Fruit fly (Drosophila melanogaster) whole organism, prepupa: ENCODE results near the gene CG14020.

Experiments
- Blimp-1 ChIP-seq: fragments of 200-800 bp; sonication (Bioruptor generic); optimal IDR thresholded peaks from 3 replicates; lab custom pipeline; 2017; ENCODE audit warnings: missing biosample characterization, missing genetic modification characterization, mild to moderate bottlenecking, moderate library complexity, missing genetic modification reagents
- CG10631 ChIP-seq: fragments of 200-800 bp; sonication (Bioruptor generic); optimal IDR thresholded peaks from 2 replicates; lab custom pipeline; 2016; ENCODE audit warnings: missing biosample characterization, missing genetic modification characterization
- CG11294 ChIP-seq: fragments of 200-800 bp; sonication (Bioruptor generic); IDR thresholded peaks from 2 replicates; pipeline ENCODE4 v1.3.6; 2022; ENCODE audit warnings: missing biosample characterization, missing genetic modification characterization
- CG11902 ChIP-seq: fragments of 200-800 bp; sonication (Bioruptor generic); optimal IDR thresholded peaks from 3 replicates; lab custom pipeline; 2016; ENCODE audit warnings: missing biosample characterization, missing genetic modification characterization
- CG15336 ChIP-seq: fragments of 200-800 bp; sonication (Bioruptor generic); IDR thresholded peaks from 2 replicates; pipeline ENCODE4 v1.3.6; 2022; ENCODE audit warnings: missing biosample characterization, missing genetic modification characterization
- CG1621 ChIP-seq: fragments of 200-800 bp; sonication (Bioruptor generic); optimal IDR thresholded peaks from 3 replicates; lab custom pipeline; 2018; ENCODE audit warnings: missing biosample characterization, mild to moderate bottlenecking, missing genetic modification characterization
- CG3032 ChIP-seq: fragments of 200-800 bp; optimal IDR thresholded peaks from 2 replicates; lab custom pipeline; 2019; ENCODE audit warnings: missing biosample characterization, mild to moderate bottlenecking, missing genetic modification characterization, moderate library complexity
- CG31627 ChIP-seq: fragments of 200-800 bp; sonication (Bioruptor generic); optimal IDR thresholded peaks from 3 replicates; lab custom pipeline; 2016; ENCODE audit warnings: missing biosample characterization, missing genetic modification characterization
- CG3919 ChIP-seq: fragments of 200-800 bp; sonication (Bioruptor generic); optimal IDR thresholded peaks from 3 replicates; lab custom pipeline; 2016; ENCODE audit warnings: missing biosample characterization, missing genetic modification characterization
- CG4318 ChIP-seq: fragments of 200-800 bp; sonication (Bioruptor generic); optimal IDR thresholded peaks from 3 replicates; lab custom pipeline; 2017; ENCODE audit warnings: missing biosample characterization, mild to moderate bottlenecking, missing genetic modification characterization
- CG6163 ChIP-seq: fragments of 200-800 bp; sonication (Bioruptor generic); IDR thresholded peaks from 3 replicates; pipeline ENCODE4 v1.3.6; 2022; ENCODE audit warnings: missing biosample characterization, missing genetic modification characterization
- CG6276 ChIP-seq: fragments of 200-800 bp; sonication (Bioruptor generic); optimal IDR thresholded peaks from 2 replicates; lab custom pipeline; 2017; ENCODE audit warnings: missing biosample characterization, mild to moderate bottlenecking, missing genetic modification characterization
- CG6792 ChIP-seq: fragments of 200-800 bp; sonication (Bioruptor generic); optimal IDR thresholded peaks from 3 replicates; lab custom pipeline; 2016; ENCODE audit warnings: missing biosample characterization, missing genetic modification characterization
- CG6808 ChIP-seq: fragments of 200-800 bp; sonication (Bioruptor generic); optimal IDR thresholded peaks from 3 replicates; lab custom pipeline; 2017; ENCODE audit warnings: missing biosample characterization, missing genetic modification characterization, mild to moderate bottlenecking, moderate library complexity, missing genetic modification reagents
- CG6854 ChIP-seq: fragments of 200-800 bp; sonication (Bioruptor generic); optimal IDR thresholded peaks from 2 replicates; lab custom pipeline; 2017; ENCODE audit warnings: missing biosample characterization, mild to moderate bottlenecking, missing genetic modification characterization
- CG7368 ChIP-seq: fragments of 200-800 bp; sonication (Bioruptor generic); optimal IDR thresholded peaks from 3 replicates; lab custom pipeline; 2016; ENCODE audit warnings: missing biosample characterization, missing genetic modification characterization
- CG8119 ChIP-seq: fragments of 200-800 bp; sonication (Bioruptor generic); IDR thresholded peaks from 3 replicates; pipeline ENCODE4 v1.3.6; 2022; ENCODE audit warnings: missing biosample characterization, missing genetic modification characterization
- CG8319 ChIP-seq: fragments of 200-800 bp; sonication (Bioruptor generic); optimal IDR thresholded peaks from 3 replicates; lab custom pipeline; 2016; ENCODE audit warnings: missing biosample characterization, missing genetic modification characterization
- Eip75B ChIP-seq: fragments of 200-800 bp; sonication (Bioruptor generic); optimal IDR thresholded peaks from 3 replicates; lab custom pipeline; 2016; ENCODE audit warnings: missing biosample characterization, missing genetic modification characterization
- Eip78C ChIP-seq: fragments of 200-800 bp; sonication (Bioruptor generic); peaks from one replicate; lab custom pipeline; 2016; ENCODE audit warnings: missing biosample characterization, missing genetic modification characterization
- Eip93F ChIP-seq: fragments of 200-800 bp; sonication (Bioruptor generic); optimal IDR thresholded peaks from 2 replicates; lab custom pipeline; 2016; ENCODE audit warnings: missing biosample characterization, mild to moderate bottlenecking, missing genetic modification characterization
- Ets21C ChIP-seq: fragments of 200-800 bp; sonication (Bioruptor generic); optimal IDR thresholded peaks from 3 replicates; lab custom pipeline; 2016; ENCODE audit warnings: missing biosample characterization, missing genetic modification characterization
- Ets96B ChIP-seq: fragments of 200-800 bp; optimal IDR thresholded peaks from 2 replicates; lab custom pipeline; 2019; ENCODE audit warnings: missing biosample characterization, mild to moderate bottlenecking, missing genetic modification characterization, moderate library complexity
- Gug ChIP-seq: fragments of 200-800 bp; sonication (Bioruptor generic); IDR thresholded peaks from 2 replicates; pipeline ENCODE4 v1.3.6; 2022; ENCODE audit warnings: missing biosample characterization, missing genetic modification characterization
- Hr38 ChIP-seq: sonication (Bioruptor generic); optimal IDR thresholded peaks from 2 replicates; lab custom pipeline; 2016; ENCODE audit warnings: missing biosample characterization, missing genetic modification characterization
- Hr39 ChIP-seq: fragments of 200-800 bp; sonication (Bioruptor generic); optimal IDR thresholded peaks from 2 replicates; lab custom pipeline; 2016; ENCODE audit warnings: missing biosample characterization, missing genetic modification characterization
- Hr4 ChIP-seq: fragments of 200-800 bp; sonication (Bioruptor generic); optimal IDR thresholded peaks from 3 replicates; lab custom pipeline; 2016; ENCODE audit warnings: missing biosample characterization, missing genetic modification characterization
- Lpt ChIP-seq: fragments of 200-800 bp; sonication (Bioruptor generic); optimal IDR thresholded peaks from 3 replicates; lab custom pipeline; 2016; ENCODE audit warnings: missing biosample characterization, missing genetic modification characterization
- Met ChIP-seq: fragments of 200-800 bp; sonication (Bioruptor generic); optimal IDR thresholded peaks from 3 replicates; lab custom pipeline; 2016; ENCODE audit warnings: missing biosample characterization, missing genetic modification characterization
- OdsH ChIP-seq: fragments of 200-800 bp; sonication (Bioruptor generic); optimal IDR thresholded peaks from 3 replicates; lab custom pipeline; 2016; ENCODE audit warnings: missing biosample characterization, missing genetic modification characterization
- Sox14 ChIP-seq: fragments of 200-800 bp; sonication (Bioruptor generic); optimal IDR thresholded peaks from 3 replicates; lab custom pipeline; 2016; ENCODE audit warnings: missing biosample characterization, missing genetic modification characterization
- Sox15 ChIP-seq: fragments of 200-800 bp; sonication (Bioruptor generic); optimal IDR thresholded peaks from 3 replicates; lab custom pipeline; 2016; ENCODE audit warnings: missing biosample characterization, missing genetic modification characterization
- achi ChIP-seq: fragments of 200-800 bp; sonication (Bioruptor generic); optimal IDR thresholded peaks from 3 replicates; lab custom pipeline; 2016; ENCODE audit warnings: missing biosample characterization, missing genetic modification characterization
- acj6 ChIP-seq: fragments of 200-800 bp; sonication (Bioruptor generic); optimal IDR thresholded peaks from 3 replicates; lab custom pipeline; 2016; ENCODE audit warnings: missing biosample characterization, missing genetic modification characterization
- dsx ChIP-seq: fragments of 200-800 bp; optimal IDR thresholded peaks from 3 replicates; lab custom pipeline; 2019; ENCODE audit warnings: missing biosample characterization, mild to moderate bottlenecking, missing genetic modification characterization, moderate library complexity; ENCODE audit not compliant: poor library complexity, severe bottlenecking
- eg ChIP-seq: fragments of 200-800 bp; sonication (Bioruptor generic); IDR thresholded peaks from 3 replicates; pipeline ENCODE4 v1.3.6; 2022; ENCODE audit warnings: missing biosample characterization, missing genetic modification characterization
- esn ChIP-seq: fragments of 200-800 bp; sonication (Bioruptor generic); optimal IDR thresholded peaks from 2 replicates; lab custom pipeline; 2016; ENCODE audit warnings: missing biosample characterization, mild to moderate bottlenecking, missing genetic modification characterization, moderate library complexity
- fd59A ChIP-seq: fragments of 200-800 bp; sonication (Bioruptor generic); optimal IDR thresholded peaks from 2 replicates; lab custom pipeline; 2017; ENCODE audit warnings: missing biosample characterization, mild to moderate bottlenecking, missing genetic modification characterization, missing genetic modification reagents
- lz ChIP-seq: fragments of 200-800 bp; sonication (Bioruptor generic); optimal IDR thresholded peaks from 3 replicates; lab custom pipeline; 2016; ENCODE audit warnings: missing biosample characterization, missing genetic modification characterization
- net ChIP-seq: fragments of 200-800 bp; sonication (Bioruptor generic); optimal IDR thresholded peaks from 3 replicates; lab custom pipeline; 2016; ENCODE audit warnings: missing biosample characterization, missing genetic modification characterization
- pdm3 ChIP-seq: fragments of 200-800 bp; sonication (Bioruptor generic); optimal IDR thresholded peaks from 3 replicates; lab custom pipeline; 2016; ENCODE audit warnings: missing biosample characterization, missing genetic modification characterization
- salr ChIP-seq, 2 experiments: fragments of 200-800 bp; sonication (Bioruptor generic); optimal IDR thresholded peaks; 3 replicates each; lab custom pipeline; 2016 to 2018; ENCODE audit warnings: missing biosample characterization in 2 of 2, missing genetic modification characterization in 2 of 2, mild to moderate bottlenecking in 1 of 2
- spab ChIP-seq: fragments of 200-800 bp; sonication (Bioruptor generic); optimal IDR thresholded peaks from 2 replicates; lab custom pipeline; 2017; ENCODE audit warnings: missing biosample characterization, mild to moderate bottlenecking, missing genetic modification characterization, missing genetic modification reagents
- ss ChIP-seq, 2 experiments: fragments of 200-800 bp; sonication (Bioruptor generic); optimal IDR thresholded peaks; 2 replicates in 1 of 2; 3 replicates in 1 of 2; lab custom pipeline; 2017 to 2018; ENCODE audit warnings: mild to moderate bottlenecking in 2 of 2, missing biosample characterization in 2 of 2, missing genetic modification characterization in 2 of 2, moderate library complexity in 1 of 2
- svp ChIP-seq: fragments of 200-800 bp; sonication (Bioruptor generic); peaks from one replicate; lab custom pipeline; 2016; ENCODE audit warnings: missing biosample characterization, missing genetic modification characterization
- topi ChIP-seq: fragments of 200-800 bp; sonication (Bioruptor generic); optimal IDR thresholded peaks from 3 replicates; lab custom pipeline; 2016; ENCODE audit warnings: missing biosample characterization, missing genetic modification characterization
- vri ChIP-seq: fragments of 200-800 bp; sonication (Bioruptor generic); optimal IDR thresholded peaks from 3 replicates; lab custom pipeline; 2016; ENCODE audit warnings: missing biosample characterization, mild to moderate bottlenecking, missing genetic modification characterization

The CG14020 gene

DNA sequence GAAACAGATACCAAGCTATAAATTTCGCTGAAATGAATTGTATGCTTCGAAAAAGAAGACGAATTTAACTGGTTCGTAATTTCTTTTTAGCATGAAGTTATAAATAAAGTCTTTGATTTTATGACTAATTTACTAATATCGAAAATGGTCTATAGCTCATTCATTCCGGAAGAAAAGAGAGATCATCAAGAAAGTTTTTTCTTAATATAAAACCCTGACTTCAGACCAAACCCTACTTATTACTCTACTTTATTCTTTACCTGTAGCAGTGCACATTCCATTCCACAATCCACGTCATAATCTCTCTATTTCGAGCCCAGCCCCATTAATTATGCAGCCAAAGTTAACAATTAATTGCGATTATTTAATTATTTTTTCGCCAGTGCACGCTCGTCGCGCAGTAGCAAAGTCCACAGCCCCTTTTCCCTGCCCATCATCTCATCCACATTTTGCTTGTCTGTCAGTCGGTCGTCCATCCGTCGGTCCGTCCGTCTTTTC is 23.6 kb upstream of the CG14020 start (continued):
- peak; percentile 42 for TF ChIP-seq CG3032 (tag; lab: Kevin White, UChicago)
- no peak for TF ChIP-seq CG6854 (GFP tag; lab: Kevin White, UChicago)
- TF ChIP-seq Blimp-1 (GFP tag; lab: Kevin White, UChicago): no peak
- peak; percentile 1 for TF ChIP-seq CG11902 (GFP tag; lab: Kevin White, UChicago)
- TF ChIP-seq Gug (GFP tag; lab: Robert Waterston, UW): no peak
- TF ChIP-seq Ets21C (GFP tag; lab: Kevin White, UChicago): no peak
- peak; percentile 27 for TF ChIP-seq dsx
- TF ChIP-seq CG6276 (GFP tag; lab: Kevin White, UChicago): peak; percentile 10
- no peak for TF ChIP-seq Lpt (GFP tag; lab: Kevin White, UChicago)
- peak; percentile 16 for TF ChIP-seq pdm3 (GFP tag; lab: Kevin White, UChicago)
- peak; percentile 19 for TF ChIP-seq Sox15 (GFP tag; lab: Kevin White, UChicago)
- peak; percentile 31; the same call in 1 of the 2 replicates for TF ChIP-seq CG15336 (GFP tag; lab: Robert Waterston, UW)
- no peak for TF ChIP-seq CG6163 (GFP tag; lab: Robert Waterston, UW)
- TF ChIP-seq Eip93F (GFP tag; lab: Kevin White, UChicago): no peak

DNA sequence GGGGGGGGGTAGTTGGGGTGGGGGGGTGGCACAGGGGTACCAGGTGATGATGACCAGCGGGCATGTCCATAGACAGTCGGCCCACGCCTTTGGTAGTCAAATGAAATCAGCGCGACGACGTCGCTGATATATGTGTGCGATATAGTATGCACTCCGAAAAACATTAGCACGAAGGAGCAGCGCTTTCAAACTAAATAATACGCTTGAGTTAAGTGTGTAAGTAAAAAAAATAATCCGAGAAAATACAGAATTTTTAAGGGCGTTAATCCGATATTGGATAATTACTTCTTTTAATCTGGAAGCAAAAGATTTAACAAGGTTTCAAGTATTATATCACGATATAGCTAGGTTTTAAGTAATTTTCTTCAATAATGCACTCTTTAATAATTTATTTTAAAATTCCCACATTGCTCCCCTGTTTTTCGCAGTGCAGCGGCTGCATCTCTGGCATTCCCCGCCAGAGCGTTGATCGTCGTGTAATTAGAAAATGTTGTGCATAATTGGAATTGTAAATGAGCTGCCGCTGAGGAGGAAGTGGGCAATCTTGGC is 22.7 kb upstream of the CG14020 start:
- peak; percentile 63; the same call in 2 of the 3 replicates for TF ChIP-seq eg
- TF ChIP-seq Met (GFP tag; lab: Kevin White, UChicago): peak; percentile 20
- TF ChIP-seq Lpt (GFP tag; lab: Kevin White, UChicago): no peak
- TF ChIP-seq CG6276 (GFP tag; lab: Kevin White, UChicago): peak; percentile 56
- TF ChIP-seq CG6808 (GFP tag; lab: Kevin White, UChicago): peak; percentile 22
- no peak for TF ChIP-seq CG1621 (tag; lab: Kevin White, UChicago)
- TF ChIP-seq Ets21C (GFP tag; lab: Kevin White, UChicago): no peak
- no peak for TF ChIP-seq dsx
- TF ChIP-seq CG6854 (GFP tag; lab: Kevin White, UChicago): no peak
- peak; percentile 39 for TF ChIP-seq OdsH
- TF ChIP-seq CG6163 (GFP tag; lab: Robert Waterston, UW): peak; percentile 53
- peak; percentile 21 for TF ChIP-seq net
- peak; percentile 13 for TF ChIP-seq CG3032 (tag; lab: Kevin White, UChicago)
- TF ChIP-seq achi: peak; percentile 52
- no peak for TF ChIP-seq CG6792 (GFP tag; lab: Kevin White, UChicago)
- TF ChIP-seq topi: peak; percentile 24
- TF ChIP-seq fd59A (GFP tag; lab: Kevin White, UChicago): peak; percentile 30
- TF ChIP-seq CG8119 (GFP tag; lab: Robert Waterston, UW): peak; percentile 65; the same call in 2 of the 3 replicates
- TF ChIP-seq ss (GFP tag; optimal IDR thresholded peaks at IDR 0.05; lab: Kevin White, UChicago): no peak
- peak in 1 of 2 experiments; percentile 54 for TF ChIP-seq salr (GFP tag; optimal IDR thresholded peaks at IDR 0.05; lab: Kevin White, UChicago)
- peak; percentile 5 for TF ChIP-seq Ets96B
- peak; percentile 25 for TF ChIP-seq lz
- TF ChIP-seq CG3919: peak; percentile 53
- TF ChIP-seq esn (GFP tag; lab: Kevin White, UChicago): peak; percentile 37
- peak; percentile 38 for TF ChIP-seq pdm3 (GFP tag; lab: Kevin White, UChicago)
- peak; percentile 71 for TF ChIP-seq Hr4 (GFP tag; lab: Kevin White, UChicago)
- TF ChIP-seq Hr38 (GFP tag; lab: Kevin White, UChicago): no peak
- TF ChIP-seq CG31627 (GFP tag; lab: Kevin White, UChicago): peak; percentile 10
- TF ChIP-seq Sox14 (GFP tag; lab: Kevin White, UChicago): peak; percentile 51
- peak; percentile 38 for TF ChIP-seq Eip75B (GFP tag; lab: Kevin White, UChicago)
- TF ChIP-seq vri (GFP tag; lab: Kevin White, UChicago): no peak
- no peak for TF ChIP-seq spab (GFP tag; lab: Kevin White, UChicago)
- peak; percentile 15 for TF ChIP-seq Hr39
- TF ChIP-seq CG10631: peak; percentile 47
- peak; percentile 37; the same call in 1 of the 2 replicates for TF ChIP-seq Gug (GFP tag; lab: Robert Waterston, UW)
- TF ChIP-seq CG11294: 0 out of 2 replicates have a peak, but pooled peaks have one; percentile 10
- TF ChIP-seq CG7368 (GFP tag; lab: Kevin White, UChicago): no peak
- TF ChIP-seq Eip78C: peak; percentile 79
- peak; percentile 4 for TF ChIP-seq svp (GFP tag; lab: Kevin White, UChicago)
- TF ChIP-seq CG15336 (GFP tag; lab: Robert Waterston, UW): peak; percentile 80
- no peak for TF ChIP-seq CG8319 (GFP tag; lab: Kevin White, UChicago)
- peak; percentile 29 for TF ChIP-seq CG4318
- TF ChIP-seq acj6 (GFP tag; lab: Kevin White, UChicago): peak; percentile 45
